Worm (Caenorhabditis elegans): ENCODE measurements around the gene mel-11.

DNA sequence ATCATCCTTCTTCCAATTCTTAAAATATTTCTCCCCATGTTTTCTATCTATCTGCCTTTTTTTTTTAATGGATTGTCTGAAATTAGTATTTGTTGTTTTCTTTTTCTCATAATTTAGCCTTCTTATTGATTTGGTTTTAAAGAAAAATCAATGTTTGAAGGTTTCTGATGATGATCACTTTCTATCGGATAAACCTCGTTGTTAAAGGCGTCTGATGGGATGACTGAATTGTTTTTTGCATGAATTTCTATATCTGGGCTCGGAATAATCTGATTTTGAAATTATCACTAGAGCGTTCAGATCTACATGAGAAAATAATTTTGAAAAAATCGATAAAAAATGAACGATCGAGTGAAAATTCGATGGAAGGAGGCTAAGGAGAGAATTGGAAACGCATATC, 24.6 kb upstream of the mel-11 start, which contains the start of gene scp-1:
- TF ChIP-seq T22C8.4 (GFP tag; IDR thresholded peaks at IDR 0.05) (no peak), ztf-29 (GFP tag; IDR thresholded peaks at IDR 0.05) (no peak), ztf-23 (GFP tag; IDR thresholded peaks at IDR 0.05) (no peak), flt-1 (GFP tag; IDR thresholded peaks at IDR 0.05) (no peak), med-1 (GFP tag; optimal IDR thresholded peaks at IDR 0.05; ENCODE audit: insufficient read depth) (no peak), cog-1 (tag; optimal IDR thresholded peaks at IDR 0.05) (no peak)

All from whole organism, midembryonic.